Worm (Caenorhabditis elegans) whole organism, midembryonic: ENCODE results near the gene R10F2.5.

Experiments used
- T22C8.4 ChIP-seq: fragments of 200-800 bp; sonication (Bioruptor generic); IDR thresholded peaks from 2 replicates; pipeline ENCODE4 v1.3.6; 2022; ENCODE audit warnings: missing genetic modification characterization, missing compliant biosample characterization
- cog-1 ChIP-seq: sonication (generic microtip); optimal IDR thresholded peaks from 2 replicates; lab custom pipeline; 2016; ENCODE audit warnings: missing genetic modification characterization, missing compliant biosample characterization
- flt-1 ChIP-seq: fragments of 200-800 bp; sonication (Bioruptor generic); IDR thresholded peaks from 2 replicates; pipeline ENCODE4 v1.3.6; 2022; ENCODE audit warnings: missing genetic modification characterization, missing compliant biosample characterization
- klf-2 ChIP-seq: fragments of 200-800 bp; sonication (Bioruptor generic); conservative IDR thresholded peaks from 2 replicates; pipeline ENCODE4 v1.3.6; 2022; ENCODE audit warnings: missing genetic modification reagents, missing genetic modification characterization, missing compliant biosample characterization
- med-1 ChIP-seq: sonication (generic microtip); optimal IDR thresholded peaks from 2 replicates; lab custom pipeline; 2017; ENCODE audit warnings: missing genetic modification characterization, mild to moderate bottlenecking, missing compliant biosample characterization, antibody characterized with exemption, missing genetic modification reagents; ENCODE audit not compliant: insufficient read depth
- ref-1 ChIP-seq: fragments of 200-800 bp; sonication (Bioruptor generic); conservative IDR thresholded peaks from 2 replicates; pipeline ENCODE4 v1.3.6; 2022; ENCODE audit warnings: missing genetic modification reagents, missing genetic modification characterization, missing compliant biosample characterization
- tab-1 ChIP-seq: fragments of 200-800 bp; sonication (Bioruptor generic); IDR thresholded peaks from 2 replicates; pipeline ENCODE4 v1.3.6; 2022; ENCODE audit warnings: missing genetic modification characterization, missing compliant biosample characterization
- ztf-23 ChIP-seq: fragments of 200-800 bp; sonication (Bioruptor generic); IDR thresholded peaks from 2 replicates; pipeline ENCODE4 v1.3.6; 2022; ENCODE audit warnings: missing genetic modification reagents, missing genetic modification characterization, missing compliant biosample characterization
- ztf-29 ChIP-seq: fragments of 200-800 bp; sonication (Bioruptor generic); IDR thresholded peaks from 2 replicates; pipeline ENCODE4 v1.3.6; 2022; ENCODE audit warnings: missing genetic modification reagents, missing genetic modification characterization, missing compliant biosample characterization

Gene R10F2.5

ce11 chrIII:2924658-2925057 is at the start of gene R10F2.5:
Gene R10F2.5, minus strand, starts transcription at chrIII:2924758.
- no peak for TF ChIP-seq cog-1
- no peak for TF ChIP-seq T22C8.4
- TF ChIP-seq klf-2 (GFP tag; lab: Robert Waterston, UW), result no peak
- no peak for TF ChIP-seq med-1 (GFP tag; lab: Kevin White, UChicago)
- no peak for TF ChIP-seq flt-1
- no peak for TF ChIP-seq tab-1 (GFP tag; lab: Robert Waterston, UW)
- TF ChIP-seq ref-1 (GFP tag; lab: Robert Waterston, UW), result no peak
- no peak for TF ChIP-seq ztf-29 (GFP tag; lab: Robert Waterston, UW)
- TF ChIP-seq ztf-23 (GFP tag; lab: Robert Waterston, UW), result no peak

ce11 chrIII:2972977-2973376 is 48.4 kb upstream of the R10F2.5 start:
- TF ChIP-seq T22C8.4, result no peak
- no peak for TF ChIP-seq tab-1 (GFP tag; lab: Robert Waterston, UW)
- TF ChIP-seq ref-1 (GFP tag; lab: Robert Waterston, UW), result no peak
- TF ChIP-seq cog-1, result no peak
- no peak for TF ChIP-seq med-1 (GFP tag; lab: Kevin White, UChicago)

ce11 chrIII:2970251-2970650 is 45.7 kb upstream of the R10F2.5 start:
- TF ChIP-seq T22C8.4 (peak; percentile 22; the same call in 1 of the 2 replicates), med-1 (GFP tag; lab: Kevin White, UChicago) (no peak)

ce11 chrIII:2966462-2966861 is 41.9 kb upstream of the R10F2.5 start:
- no peak for TF ChIP-seq ref-1 (GFP tag; lab: Robert Waterston, UW)
- no peak for TF ChIP-seq klf-2 (GFP tag; lab: Robert Waterston, UW)
- TF ChIP-seq flt-1, result peak; percentile 69
- TF ChIP-seq cog-1, result peak; percentile 47
- TF ChIP-seq med-1 (GFP tag; lab: Kevin White, UChicago), result no peak
- TF ChIP-seq ztf-29 (GFP tag; lab: Robert Waterston, UW), result peak; percentile 66
- peak; percentile 59 for TF ChIP-seq T22C8.4
- TF ChIP-seq ztf-23 (GFP tag; lab: Robert Waterston, UW), result no peak
- no peak for TF ChIP-seq tab-1 (GFP tag; lab: Robert Waterston, UW)

- no peak for TF ChIP-seq ztf-29 (GFP tag; lab: Robert Waterston, UW)
- TF ChIP-seq klf-2 (GFP tag; lab: Robert Waterston, UW), result no peak
- no peak for TF ChIP-seq flt-1
- no peak for TF ChIP-seq med-1 (GFP tag; lab: Kevin White, UChicago)
- TF ChIP-seq ref-1 (GFP tag; lab: Robert Waterston, UW), result no peak
- no peak for TF ChIP-seq T22C8.4
- TF ChIP-seq ztf-23 (GFP tag; lab: Robert Waterston, UW), result no peak
- no peak for TF ChIP-seq tab-1 (GFP tag; lab: Robert Waterston, UW)
- no peak for TF ChIP-seq cog-1
These were observed 41.0 kb upstream of the R10F2.5 start, which contains the start of gene H05C05.2 for ce11 chrIII:2965534-2965933. Gene H05C05.2, minus strand, starts transcription at chrIII:2965634.

- peak; percentile 91 for TF ChIP-seq T22C8.4
These were observed 38.5 kb upstream of the R10F2.5 start for ce11 chrIII:2962878-2963540.

- TF ChIP-seq flt-1 (no peak), ztf-23 (GFP tag; lab: Robert Waterston, UW) (no peak), T22C8.4 (peak; percentile 72)
These were observed 37.3 kb upstream of the R10F2.5 start for ce11 chrIII:2961840-2962239.

ce11 chrIII:2960740-2961361 is 36.3 kb upstream of the R10F2.5 start:
- TF ChIP-seq T22C8.4, result peak; percentile 98

ce11 chrIII:2952437-2952836 is 27.9 kb upstream of the R10F2.5 start:
- no peak for TF ChIP-seq ztf-23 (GFP tag; lab: Robert Waterston, UW)

- TF ChIP-seq cog-1 (no peak), ztf-23 (GFP tag; lab: Robert Waterston, UW) (no peak), ref-1 (GFP tag; lab: Robert Waterston, UW) (no peak), tab-1 (GFP tag; lab: Robert Waterston, UW) (no peak), ztf-29 (GFP tag; lab: Robert Waterston, UW) (no peak), T22C8.4 (no peak), flt-1 (no peak), klf-2 (GFP tag; lab: Robert Waterston, UW) (no peak)
These were observed 23.9 kb upstream of the R10F2.5 start for ce11 chrIII:2948310-2948961.

- TF ChIP-seq flt-1, result no peak
- TF ChIP-seq ref-1 (GFP tag; lab: Robert Waterston, UW), result no peak
- TF ChIP-seq cog-1, result no peak
- TF ChIP-seq ztf-23 (GFP tag; lab: Robert Waterston, UW), result no peak
- no peak for TF ChIP-seq tab-1 (GFP tag; lab: Robert Waterston, UW)
- no peak for TF ChIP-seq med-1 (GFP tag; lab: Kevin White, UChicago)
- no peak for TF ChIP-seq T22C8.4
- TF ChIP-seq ztf-29 (GFP tag; lab: Robert Waterston, UW), result no peak
These were observed 22.7 kb upstream of the R10F2.5 start for ce11 chrIII:2947251-2947650.
